Worm (Caenorhabditis elegans) whole organism, L4/young adult: ENCODE measurements around the gene srsx-31.

Experiments
- W03F9.2 ChIP-seq: fragments of 150-350 bp; optimal IDR thresholded peaks from 2 replicates; lab custom pipeline; 2014; ENCODE audit warnings: missing biosample characterization, missing genetic modification characterization
- dao-5 ChIP-seq: sonication (generic microtip); optimal IDR thresholded peaks from 2 replicates; lab custom pipeline; 2016; ENCODE audit warnings: missing genotype, missing genetic modification characterization, moderate library complexity, missing compliant biosample characterization
- him-1 ChIP-seq: sonication (generic microtip); optimal IDR thresholded peaks from 2 replicates; lab custom pipeline; 2016; ENCODE audit warnings: missing genotype, missing genetic modification reagents, missing genetic modification characterization, missing compliant biosample characterization

Gene srsx-31

ce11 chrV:11239187-11239725 lies 15.6 kb downstream of the srsx-31 start, which contains the start of the genes dvc-1 and ima-1:
Gene dvc-1 (minus strand): TSS chrV:11239331.
Gene ima-1 (plus strand): TSS chrV:11239675.
- TF ChIP-seq dao-5 (tag; lab: Kevin White, UChicago): no peak
- no peak for TF ChIP-seq him-1 (tag; lab: Kevin White, UChicago)
- no peak for TF ChIP-seq W03F9.2 (tag; lab: Kevin White, UChicago)

- TF ChIP-seq him-1 (tag; lab: Kevin White, UChicago): no peak
- TF ChIP-seq dao-5 (tag; lab: Kevin White, UChicago): no peak
- TF ChIP-seq W03F9.2 (tag; lab: Kevin White, UChicago): no peak
Measured at ce11 chrV:11235876-11236275, 19.0 kb downstream of the srsx-31 start.

- TF ChIP-seq W03F9.2 (tag; lab: Kevin White, UChicago) (no peak), dao-5 (tag; lab: Kevin White, UChicago) (no peak), him-1 (tag; lab: Kevin White, UChicago) (no peak)
Measured at ce11 chrV:11234350-11234749, 20.5 kb downstream of the srsx-31 start, which contains the start of gene T19B10.5. Gene T19B10.5 (plus strand): TSS chrV:11234650.

ce11 chrV:11231177-11231576 lies 23.7 kb downstream of the srsx-31 start:
- no peak for TF ChIP-seq dao-5 (tag; lab: Kevin White, UChicago)
- no peak for TF ChIP-seq W03F9.2 (tag; lab: Kevin White, UChicago)
- TF ChIP-seq him-1 (tag; lab: Kevin White, UChicago): no peak

- TF ChIP-seq him-1 (tag; lab: Kevin White, UChicago) (peak; percentile 66), W03F9.2 (tag; lab: Kevin White, UChicago) (peak; percentile 72), dao-5 (tag; lab: Kevin White, UChicago) (no peak)
Measured at ce11 chrV:11228653-11229173, 26.2 kb downstream of the srsx-31 start, which contains the start of gene pqn-70. Gene pqn-70 (minus strand): TSS chrV:11228703.

ce11 chrV:11225981-11226380 lies 28.9 kb downstream of the srsx-31 start, which contains the start of gene bgal-1:
Gene bgal-1 (minus strand): TSS chrV:11226018.
- no peak for TF ChIP-seq him-1 (tag; lab: Kevin White, UChicago)
- TF ChIP-seq W03F9.2 (tag; lab: Kevin White, UChicago): no peak
- no peak for TF ChIP-seq dao-5 (tag; lab: Kevin White, UChicago)

- TF ChIP-seq him-1 (tag; lab: Kevin White, UChicago) (no peak), W03F9.2 (tag; lab: Kevin White, UChicago) (no peak), dao-5 (tag; lab: Kevin White, UChicago) (no peak)
Measured at ce11 chrV:11223698-11224097, 31.2 kb downstream of the srsx-31 start.

ce11 chrV:11220936-11221335 lies 33.9 kb downstream of the srsx-31 start, which contains the start of gene T19B10.2:
Gene T19B10.2 (plus strand): TSS chrV:11221302.
- TF ChIP-seq W03F9.2 (tag; lab: Kevin White, UChicago): no peak
- no peak for TF ChIP-seq dao-5 (tag; lab: Kevin White, UChicago)
- TF ChIP-seq him-1 (tag; lab: Kevin White, UChicago): no peak

ce11 chrV:11220415-11220814 lies 34.5 kb downstream of the srsx-31 start:
- no peak for TF ChIP-seq him-1 (tag; lab: Kevin White, UChicago)
- no peak for TF ChIP-seq dao-5 (tag; lab: Kevin White, UChicago)
- TF ChIP-seq W03F9.2 (tag; lab: Kevin White, UChicago): no peak

ce11 chrV:11217394-11217793 lies 37.5 kb downstream of the srsx-31 start, which contains the start of gene cyp-29A2:
Gene cyp-29A2 (plus strand): TSS chrV:11217583.
- no peak for TF ChIP-seq dao-5 (tag; lab: Kevin White, UChicago)

- no peak for TF ChIP-seq him-1 (tag; lab: Kevin White, UChicago)
- no peak for TF ChIP-seq dao-5 (tag; lab: Kevin White, UChicago)
- TF ChIP-seq W03F9.2 (tag; lab: Kevin White, UChicago): no peak
Measured at ce11 chrV:11216137-11216536, 38.7 kb downstream of the srsx-31 start.

- TF ChIP-seq W03F9.2 (tag; lab: Kevin White, UChicago) (no peak), dao-5 (tag; lab: Kevin White, UChicago) (no peak), him-1 (tag; lab: Kevin White, UChicago) (no peak)
Measured at ce11 chrV:11214569-11214968, 40.3 kb downstream of the srsx-31 start.

ce11 chrV:11211323-11211722 lies 43.6 kb downstream of the srsx-31 start:
- TF ChIP-seq W03F9.2 (tag; lab: Kevin White, UChicago) (no peak), him-1 (tag; lab: Kevin White, UChicago) (no peak), dao-5 (tag; lab: Kevin White, UChicago) (no peak)
